Fruit fly (Drosophila melanogaster): ENCODE results near the gene Eaat1.

Eaat1 gene

DNA sequence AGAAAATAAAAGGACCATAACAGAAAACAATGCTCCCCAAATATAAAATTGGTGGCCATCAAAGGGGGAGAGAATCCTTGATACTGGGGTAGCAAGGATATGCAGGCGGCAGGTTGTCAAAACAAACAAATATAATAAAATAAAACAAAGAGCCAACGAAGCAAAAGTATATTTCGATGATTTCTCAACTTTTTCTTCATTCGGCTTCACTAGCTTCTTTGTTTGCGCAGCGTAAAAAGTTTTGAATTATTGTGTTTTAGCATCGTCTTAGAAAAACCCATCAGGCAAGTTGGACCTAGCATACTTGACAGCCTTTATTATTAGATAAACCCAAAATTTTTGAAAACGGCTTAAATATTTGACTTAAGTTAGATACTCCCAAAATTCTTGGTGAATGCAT lies 9.2 kb downstream of the Eaat1 start, which contains the start of gene CG3748:
Gene CG3748, plus strand, starts transcription at position 301 of the 400 bp plus-strand sequence.
- TF ChIP-seq Mnt (GFP tag; optimal IDR thresholded peaks at IDR 0.05) = no peak
- TF ChIP-seq Crg-1 (GFP tag; optimal IDR thresholded peaks at IDR 0.05) = no peak
- TF ChIP-seq pad (GFP tag; optimal IDR thresholded peaks at IDR 0.05) = no peak
- no peak for TF ChIP-seq bab1 (GFP tag; optimal IDR thresholded peaks at IDR 0.05)
- no peak for TF ChIP-seq cnc (optimal IDR thresholded peaks at IDR 0.05)
- no peak for TF ChIP-seq CG7101 (tag; optimal IDR thresholded peaks at IDR 0.05)
- TF ChIP-seq CG14711 (tag; optimal IDR thresholded peaks at IDR 0.05) = no peak
- TF ChIP-seq Hr96 (GFP tag; optimal IDR thresholded peaks at IDR 0.05) = no peak
- TF ChIP-seq CG33017 (tag; optimal IDR thresholded peaks at IDR 0.05) = no peak
- TF ChIP-seq ovo (GFP tag; optimal IDR thresholded peaks at IDR 0.05) = no peak
- no peak for TF ChIP-seq kay (GFP tag; ENCODE audit: borderline replicate concordance)
- TF ChIP-seq CG11617 (GFP tag; optimal IDR thresholded peaks at IDR 0.05) = no peak
- no peak for TF ChIP-seq cic (GFP tag; optimal IDR thresholded peaks at IDR 0.05)
- TF ChIP-seq tj (GFP tag; optimal IDR thresholded peaks at IDR 0.05) = no peak
- TF ChIP-seq CG5204 (GFP tag; optimal IDR thresholded peaks at IDR 0.05) = no peak
- no peak for TF ChIP-seq toe (GFP tag; optimal IDR thresholded peaks at IDR 0.05)

DNA sequence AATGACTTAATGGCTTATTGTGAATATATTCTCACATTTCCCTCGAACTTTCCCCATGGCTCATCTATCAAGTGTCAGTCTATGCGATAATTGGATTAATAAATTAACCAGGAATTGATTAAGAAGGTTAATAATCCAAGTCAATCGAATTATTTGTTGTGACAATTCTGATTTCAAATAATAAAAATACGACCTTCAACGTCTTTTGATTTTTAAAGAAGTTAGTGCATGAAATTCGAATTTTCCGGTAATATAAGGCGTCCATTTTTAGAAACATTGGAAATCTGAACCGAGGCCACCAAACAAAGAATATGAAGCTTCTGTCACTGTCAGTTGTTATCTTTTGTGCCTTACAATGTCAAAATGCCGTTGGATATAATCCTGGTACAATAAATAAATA lies 15.9 kb downstream of the Eaat1 start, which contains the start of gene CG43350:
Gene CG43350, plus strand, starts transcription at position 301 of the 400 bp plus-strand sequence.
- TF ChIP-seq toe (GFP tag; optimal IDR thresholded peaks at IDR 0.05) (no peak), CG12768 (GFP tag; optimal IDR thresholded peaks at IDR 0.05) (no peak), CG5204 (GFP tag; optimal IDR thresholded peaks at IDR 0.05) (no peak)

DNA sequence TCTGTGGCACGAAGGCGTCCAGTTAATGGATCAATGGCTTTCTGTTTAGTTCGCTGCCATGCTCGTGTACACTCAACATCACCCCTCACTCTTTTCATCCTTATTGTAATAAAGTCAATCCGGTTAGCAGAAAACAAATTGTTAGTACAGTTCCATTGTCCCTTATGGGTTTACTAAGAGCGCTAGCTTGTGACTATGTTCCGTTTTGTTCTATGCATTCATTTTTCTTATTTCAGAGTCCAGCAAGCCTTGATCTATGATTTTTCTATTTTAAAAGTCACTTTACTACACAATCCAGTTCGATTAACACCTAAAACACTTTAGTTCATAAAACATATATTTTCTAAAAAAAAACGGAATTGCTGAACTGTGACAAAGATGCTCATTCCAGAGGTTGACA lies 16.8 kb downstream of the Eaat1 start, which contains the start of gene CG13110:
Gene CG13110, plus strand, starts transcription at position 301 of the 400 bp plus-strand sequence.
- TF ChIP-seq Clk (GFP tag; optimal IDR thresholded peaks at IDR 0.05) = no peak
- no peak for TF ChIP-seq CG14711 (tag; optimal IDR thresholded peaks at IDR 0.05)
- TF ChIP-seq pad (GFP tag; optimal IDR thresholded peaks at IDR 0.05) = no peak

DNA sequence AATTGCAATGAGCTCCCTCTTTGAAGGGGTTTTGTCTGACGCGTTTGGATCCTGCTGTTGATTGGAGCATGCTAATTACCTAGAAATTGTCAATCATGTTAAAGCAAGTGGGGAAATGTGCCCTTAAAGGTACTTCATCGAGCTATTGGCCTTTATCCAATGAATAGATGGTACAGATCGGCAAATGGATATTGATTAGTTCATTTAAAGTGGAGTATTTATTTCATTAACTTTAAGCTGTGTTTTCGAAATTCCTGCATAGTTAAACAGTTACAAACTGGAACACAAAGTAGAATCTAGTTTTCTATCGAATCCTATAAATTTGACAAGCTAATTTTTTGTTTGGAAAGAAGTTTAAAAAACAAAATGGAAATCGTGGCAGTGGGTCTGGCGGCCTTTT lies 34.0 kb downstream of the Eaat1 start, which contains the start of gene CG34181:
Gene CG34181, plus strand, starts transcription at position 301 of the 400 bp plus-strand sequence.
- no peak for TF ChIP-seq bab1 (GFP tag; optimal IDR thresholded peaks at IDR 0.05)

DNA sequence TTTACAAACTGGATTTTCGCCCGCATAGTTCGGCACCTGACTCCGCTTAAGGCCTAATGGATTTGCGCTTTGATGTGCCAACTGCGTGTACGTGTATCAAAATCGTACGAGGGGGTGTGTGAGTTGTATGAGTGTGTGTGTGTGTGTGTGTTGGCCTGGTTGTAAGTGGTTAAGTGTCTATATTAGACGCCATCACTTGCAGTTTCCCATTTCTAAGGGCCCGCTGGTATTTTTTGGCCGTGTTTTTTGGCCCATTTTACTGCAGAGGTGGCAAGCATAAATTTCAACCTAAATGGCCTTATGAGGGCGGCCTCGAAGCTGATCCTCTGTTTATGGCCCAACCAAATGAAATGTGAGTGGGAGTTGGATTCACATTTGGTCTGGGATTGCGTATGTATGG lies 36.4 kb downstream of the Eaat1 start:
- TF ChIP-seq Mnt (GFP tag; optimal IDR thresholded peaks at IDR 0.05) (no peak), CG11617 (GFP tag; optimal IDR thresholded peaks at IDR 0.05) (no peak), bab1 (GFP tag; optimal IDR thresholded peaks at IDR 0.05) (no peak), CG5204 (GFP tag; optimal IDR thresholded peaks at IDR 0.05) (no peak), Crg-1 (GFP tag; optimal IDR thresholded peaks at IDR 0.05) (no peak), CG33017 (tag; optimal IDR thresholded peaks at IDR 0.05) (no peak), Hr96 (GFP tag; optimal IDR thresholded peaks at IDR 0.05) (no peak), cic (GFP tag; optimal IDR thresholded peaks at IDR 0.05) (no peak), CG7101 (tag; optimal IDR thresholded peaks at IDR 0.05) (no peak), pad (GFP tag; optimal IDR thresholded peaks at IDR 0.05) (no peak), CG14711 (tag; optimal IDR thresholded peaks at IDR 0.05) (no peak), CG12768 (GFP tag; optimal IDR thresholded peaks at IDR 0.05) (no peak), kay (GFP tag; ENCODE audit: borderline replicate concordance) (no peak)

DNA sequence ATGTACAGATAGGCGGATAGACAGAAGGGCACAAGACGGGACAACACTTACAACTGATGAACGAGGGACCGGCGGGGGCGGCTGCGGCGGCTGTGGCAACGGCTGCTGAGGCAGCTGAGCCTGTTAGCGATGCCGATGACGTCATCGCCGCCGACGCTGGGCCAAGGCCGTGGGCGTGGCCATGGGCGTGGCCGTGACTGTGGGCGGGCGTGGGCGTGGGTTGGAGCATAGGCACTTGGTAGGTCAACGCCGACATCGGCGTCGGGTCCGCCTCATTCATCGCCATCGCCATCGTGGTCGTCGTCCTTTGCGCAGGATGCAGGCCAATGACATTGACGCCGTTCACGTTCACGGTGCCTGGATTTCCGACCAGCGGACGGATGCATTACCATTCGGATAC lies 44.4 kb downstream of the Eaat1 start:
- TF ChIP-seq tj (GFP tag; optimal IDR thresholded peaks at IDR 0.05) (no peak), CG14711 (tag; optimal IDR thresholded peaks at IDR 0.05) (no peak), ovo (GFP tag; optimal IDR thresholded peaks at IDR 0.05) (no peak), CG1620 (GFP tag; optimal IDR thresholded peaks at IDR 0.05) (no peak), kay (GFP tag; ENCODE audit: borderline replicate concordance) (no peak), Mnt (GFP tag; optimal IDR thresholded peaks at IDR 0.05) (no peak), Clk (GFP tag; optimal IDR thresholded peaks at IDR 0.05) (no peak), pad (GFP tag; optimal IDR thresholded peaks at IDR 0.05) (no peak), CG5204 (GFP tag; optimal IDR thresholded peaks at IDR 0.05) (no peak), Hr96 (GFP tag; optimal IDR thresholded peaks at IDR 0.05) (no peak), CG33017 (tag; optimal IDR thresholded peaks at IDR 0.05) (no peak), CG12768 (GFP tag; optimal IDR thresholded peaks at IDR 0.05) (no peak)

DNA sequence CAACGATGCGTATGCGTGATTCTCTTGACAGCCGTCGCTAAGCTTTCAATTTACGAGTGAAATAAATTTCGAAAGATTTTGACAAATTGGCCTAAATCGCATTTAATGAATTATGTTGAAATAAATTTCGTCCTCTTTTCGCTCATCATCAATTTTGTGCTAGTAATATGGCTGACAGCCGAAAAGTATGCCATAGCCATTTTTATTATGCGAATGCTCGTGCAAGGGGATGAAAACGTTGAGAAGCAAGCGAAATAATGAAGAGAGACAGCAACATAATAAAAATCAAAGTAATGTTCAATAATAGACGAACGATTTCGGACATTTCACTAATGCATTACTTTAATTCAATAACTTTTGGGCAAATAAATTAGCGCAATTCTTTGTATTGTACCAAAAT lies 52.9 kb downstream of the Eaat1 start:
- no peak for TF ChIP-seq Clk (GFP tag; optimal IDR thresholded peaks at IDR 0.05)
- peak; percentile 98 for TF ChIP-seq pad (GFP tag; optimal IDR thresholded peaks at IDR 0.05)
- no peak for TF ChIP-seq cnc (optimal IDR thresholded peaks at IDR 0.05)
- peak; percentile 20 for TF ChIP-seq kay (GFP tag; ENCODE audit: borderline replicate concordance)

DNA sequence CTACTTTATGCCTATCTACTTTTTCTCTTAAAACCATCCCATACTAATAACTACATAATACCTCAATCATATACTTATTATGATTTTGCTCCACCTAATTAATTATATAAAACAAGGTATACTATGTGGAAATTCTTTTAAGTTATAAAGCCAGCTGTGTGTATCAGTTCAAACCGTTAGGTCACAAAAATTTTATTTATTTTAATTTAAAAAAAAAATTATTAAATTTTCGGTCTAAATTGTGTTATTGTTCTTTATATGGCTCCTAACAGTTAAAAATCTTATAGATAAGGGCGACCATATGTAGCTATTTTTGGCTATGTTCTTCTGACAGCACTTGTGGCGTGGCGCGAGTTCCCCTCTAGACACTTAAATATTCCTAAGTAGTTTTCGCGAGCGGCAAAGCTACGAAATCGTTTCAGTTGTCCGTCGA lies 53.9 kb downstream of the Eaat1 start, which contains the start of gene Aldh:
Gene Aldh, plus strand, starts transcription at position 150 of the 433 bp plus-strand sequence.
- TF ChIP-seq CG11617 (GFP tag; optimal IDR thresholded peaks at IDR 0.05) (peak; percentile 82), tj (GFP tag; optimal IDR thresholded peaks at IDR 0.05) (peak; percentile 46), CG7101 (tag; optimal IDR thresholded peaks at IDR 0.05) (peak; percentile 83), CG5204 (GFP tag; optimal IDR thresholded peaks at IDR 0.05) (peak; percentile 70), cic (GFP tag; optimal IDR thresholded peaks at IDR 0.05) (peak; percentile 54), toe (GFP tag; optimal IDR thresholded peaks at IDR 0.05) (peak; percentile 72), CG14711 (tag; optimal IDR thresholded peaks at IDR 0.05) (peak; percentile 70), CG12768 (GFP tag; optimal IDR thresholded peaks at IDR 0.05) (peak; percentile 82), Mnt (GFP tag; optimal IDR thresholded peaks at IDR 0.05) (peak; percentile 31), cnc (optimal IDR thresholded peaks at IDR 0.05) (no peak), kay (GFP tag; ENCODE audit: borderline replicate concordance) (peak; percentile 77), CG33017 (tag; optimal IDR thresholded peaks at IDR 0.05) (peak; percentile 84), Hr96 (GFP tag; optimal IDR thresholded peaks at IDR 0.05) (peak; percentile 60), bab1 (GFP tag; optimal IDR thresholded peaks at IDR 0.05) (peak; percentile 77), Crg-1 (GFP tag; optimal IDR thresholded peaks at IDR 0.05) (peak; percentile 66), CG7045 (GFP tag; optimal IDR thresholded peaks at IDR 0.05) (peak; percentile 87), ovo (GFP tag; optimal IDR thresholded peaks at IDR 0.05) (peak; percentile 40), pad (GFP tag; optimal IDR thresholded peaks at IDR 0.05) (peak; percentile 93), CG1620 (GFP tag; optimal IDR thresholded peaks at IDR 0.05) (peak; percentile 57), Clk (GFP tag; optimal IDR thresholded peaks at IDR 0.05) (peak; percentile 78)

All from whole organism, adult.